2 fruit fly cellular contexts compared by ENCODE assay signal in the genomic region with DNA sequence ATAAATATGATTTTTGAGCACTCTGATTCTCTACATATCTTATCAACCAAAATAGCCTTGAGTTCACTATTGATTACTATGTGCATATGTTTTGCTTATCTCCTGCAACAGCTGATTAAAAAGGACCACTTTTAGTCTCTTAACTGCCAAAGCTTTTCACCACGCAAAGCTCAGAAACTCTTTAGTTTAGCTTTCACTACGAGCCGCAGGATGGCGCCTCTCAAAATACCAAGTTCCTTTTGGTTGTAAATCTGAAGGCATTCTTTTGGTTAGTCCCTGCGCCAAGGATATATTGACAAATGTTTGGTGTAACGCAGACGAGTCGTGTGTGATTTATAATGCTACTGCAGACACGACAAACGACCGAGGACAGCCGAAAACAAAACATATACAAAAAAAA.
A peak's percentile ranks its signal among the peaks of the same experiment; 100 is the strongest.
TF ChIP-seq lines count a peak whose summit lies in the region.

No protein-coding gene starts in this region.

- TF ChIP-seq CTCF in whole organism, embryonic (GFP tag; optimal IDR thresholded peaks at IDR 0.05; lab: Kevin White, UChicago) = peak; percentile 87

TF ChIP-seq in whole organism, embryonic, 481 proteins besides CTCF, POLR2A, EP300 and RAD21:
- TF ChIP-seq CG15514 (GFP tag; optimal IDR thresholded peaks at IDR 0.05; lab: Kevin White, UChicago) (peak; percentile 1), peb (GFP tag; IDR thresholded peaks at IDR 0.05; lab: Robert Waterston, UW) (no peak), Abd-B (GFP tag; optimal IDR thresholded peaks at IDR 0.05; lab: Kevin White, UChicago) (no peak), CG43689 (GFP tag; IDR thresholded peaks at IDR 0.05; lab: Robert Waterston, UW) (no peak), CG6654 (GFP tag; optimal IDR thresholded peaks at IDR 0.05; lab: Kevin White, UChicago) (no peak), CG9876 (GFP tag; optimal IDR thresholded peaks at IDR 0.05; lab: Kevin White, UChicago) (no peak), Fer1 (GFP tag; optimal IDR thresholded peaks at IDR 0.05; lab: Kevin White, UChicago) (peak; percentile 46), CG6765 (GFP tag; optimal IDR thresholded peaks at IDR 0.05; lab: Kevin White, UChicago) (peak; percentile 2), nau (GFP tag; optimal IDR thresholded peaks at IDR 0.05; lab: Kevin White, UChicago) (no peak), lab (GFP tag; optimal IDR thresholded peaks at IDR 0.05; lab: Kevin White, UChicago) (peak; percentile 38), CG14441 (GFP tag; IDR thresholded peaks at IDR 0.05; lab: Robert Waterston, UW) (no peak), CG14965 (GFP tag; optimal IDR thresholded peaks at IDR 0.05; lab: Kevin White, UChicago; ENCODE audit: borderline replicate concordance) (peak; percentile 91), scrt (GFP tag; optimal IDR thresholded peaks at IDR 0.05; lab: Kevin White, UChicago) (peak; percentile 38), chn (GFP tag; optimal IDR thresholded peaks at IDR 0.05; lab: Kevin White, UChicago) (no peak), CG3163 (GFP tag; optimal IDR thresholded peaks at IDR 0.05; lab: Kevin White, UChicago) (peak; percentile 74), CG1024 (GFP tag; IDR thresholded peaks at IDR 0.05; lab: Robert Waterston, UW) (no peak), onecut (GFP tag; IDR thresholded peaks at IDR 0.05; lab: Robert Waterston, UW) (peak; percentile 25; the same call in 1 of the 2 replicates), CG13296 (GFP tag; optimal IDR thresholded peaks at IDR 0.05; lab: Kevin White, UChicago) (peak; percentile 20), CG12236 (GFP tag; optimal IDR thresholded peaks at IDR 0.05; lab: Kevin White, UChicago) (no peak), CG32532 (GFP tag; IDR thresholded peaks at IDR 0.05; lab: Robert Waterston, UW) (peak; percentile 14; the same call in 1 of the 2 replicates), CG3281 (GFP tag; optimal IDR thresholded peaks at IDR 0.05; lab: Kevin White, UChicago) (peak; percentile 6), CG5180 (GFP tag; optimal IDR thresholded peaks at IDR 0.05; lab: Kevin White, UChicago) (no peak), CG10979 (tag; optimal IDR thresholded peaks at IDR 0.05; lab: Kevin White, UChicago) (no peak), Meics (GFP tag; optimal IDR thresholded peaks at IDR 0.05; lab: Kevin White, UChicago) (peak; percentile 1), D (optimal IDR thresholded peaks at IDR 0.05; lab: Kevin White, UChicago) (no peak), D (GFP tag; optimal IDR thresholded peaks at IDR 0.05; lab: Kevin White, UChicago) (no peak), CG12071 (GFP tag; optimal IDR thresholded peaks at IDR 0.05; lab: Kevin White, UChicago) (peak; percentile 13), CG18599 (GFP tag; optimal IDR thresholded peaks at IDR 0.05; lab: Kevin White, UChicago) (peak; percentile 11)

TF ChIP-seq in whole organism, prepupa, 60 proteins besides CTCF, POLR2A, EP300 and RAD21:
- TF ChIP-seq CG9139 (GFP tag; optimal IDR thresholded peaks at IDR 0.05; lab: Kevin White, UChicago) = no peak
- TF ChIP-seq topi (GFP tag; optimal IDR thresholded peaks at IDR 0.05; lab: Kevin White, UChicago) = no peak
- no peak for TF ChIP-seq fd59A (GFP tag; optimal IDR thresholded peaks at IDR 0.05; lab: Kevin White, UChicago)
- TF ChIP-seq Hr4 (GFP tag; optimal IDR thresholded peaks at IDR 0.05; lab: Kevin White, UChicago) = no peak
- peak; percentile 68 for TF ChIP-seq Eip78C (GFP tag; lab: Kevin White, UChicago)
- TF ChIP-seq lz (GFP tag; optimal IDR thresholded peaks at IDR 0.05; lab: Kevin White, UChicago) = no peak
- TF ChIP-seq CG1621 (tag; optimal IDR thresholded peaks at IDR 0.05; lab: Kevin White, UChicago) = no peak
- peak; percentile 51 for TF ChIP-seq svp (GFP tag; lab: Kevin White, UChicago)
- TF ChIP-seq CG3032 (tag; optimal IDR thresholded peaks at IDR 0.05; lab: Kevin White, UChicago) = no peak
- TF ChIP-seq CG10669 (GFP tag; optimal IDR thresholded peaks at IDR 0.05; lab: Kevin White, UChicago) = no peak
- no peak for TF ChIP-seq Hr39 (GFP tag; optimal IDR thresholded peaks at IDR 0.05; lab: Kevin White, UChicago)
- no peak for TF ChIP-seq fd85E (GFP tag; optimal IDR thresholded peaks at IDR 0.05; lab: Kevin White, UChicago)
- no peak for TF ChIP-seq CG8632 (GFP tag; optimal IDR thresholded peaks at IDR 0.05; lab: Kevin White, UChicago)
- TF ChIP-seq esn (GFP tag; optimal IDR thresholded peaks at IDR 0.05; lab: Kevin White, UChicago) = no peak
- TF ChIP-seq Sox102F (GFP tag; optimal IDR thresholded peaks at IDR 0.05; lab: Kevin White, UChicago) = no peak
- TF ChIP-seq CG6808 (GFP tag; optimal IDR thresholded peaks at IDR 0.05; lab: Kevin White, UChicago) = no peak
- TF ChIP-seq cyc (GFP tag; optimal IDR thresholded peaks at IDR 0.05; lab: Kevin White, UChicago) = no peak
- no peak for TF ChIP-seq CG16779 (tag; optimal IDR thresholded peaks at IDR 0.05; lab: Kevin White, UChicago)
- TF ChIP-seq CG6163 (GFP tag; IDR thresholded peaks at IDR 0.05; lab: Robert Waterston, UW) = no peak
- no peak for TF ChIP-seq CG6276 (GFP tag; optimal IDR thresholded peaks at IDR 0.05; lab: Kevin White, UChicago)
- no peak for TF ChIP-seq pdm3 (GFP tag; optimal IDR thresholded peaks at IDR 0.05; lab: Kevin White, UChicago)
- TF ChIP-seq CG3919 (GFP tag; optimal IDR thresholded peaks at IDR 0.05; lab: Kevin White, UChicago) = peak; percentile 17
- TF ChIP-seq vri (GFP tag; optimal IDR thresholded peaks at IDR 0.05; lab: Kevin White, UChicago) = no peak
- no peak for TF ChIP-seq spab (GFP tag; optimal IDR thresholded peaks at IDR 0.05; lab: Kevin White, UChicago)
- no peak for TF ChIP-seq acj6 (GFP tag; optimal IDR thresholded peaks at IDR 0.05; lab: Kevin White, UChicago)
- no peak for TF ChIP-seq CG32006 (GFP tag; optimal IDR thresholded peaks at IDR 0.05; lab: Kevin White, UChicago)
- TF ChIP-seq OdsH (GFP tag; optimal IDR thresholded peaks at IDR 0.05; lab: Kevin White, UChicago) = no peak
